Fruit fly (Drosophila melanogaster) whole organism, prepupa: ENCODE measurements around the gene Hmbs.
A peak's percentile ranks its signal among the peaks of the same experiment; 100 is the strongest.

Experiments used
- Blimp-1 ChIP-seq: fragments of 200-800 bp; sonication (Bioruptor generic); optimal IDR thresholded peaks from 3 replicates; lab custom pipeline; 2017; ENCODE audit warnings: missing biosample characterization, missing genetic modification characterization, mild to moderate bottlenecking, moderate library complexity, missing genetic modification reagents
- CG11762 ChIP-seq: fragments of 200-800 bp; sonication (Bioruptor generic); optimal IDR thresholded peaks from 3 replicates; lab custom pipeline; 2016; ENCODE audit warnings: missing biosample characterization, missing genetic modification characterization; ENCODE audit not compliant: insufficient read depth
- CG32006 ChIP-seq: fragments of 200-800 bp; sonication (Bioruptor generic); optimal IDR thresholded peaks from 3 replicates; lab custom pipeline; 2017; ENCODE audit warnings: missing biosample characterization, mild to moderate bottlenecking, missing genetic modification characterization
- CG6808 ChIP-seq: fragments of 200-800 bp; sonication (Bioruptor generic); optimal IDR thresholded peaks from 3 replicates; lab custom pipeline; 2017; ENCODE audit warnings: missing biosample characterization, missing genetic modification characterization, mild to moderate bottlenecking, moderate library complexity, missing genetic modification reagents
- CG6854 ChIP-seq: fragments of 200-800 bp; sonication (Bioruptor generic); optimal IDR thresholded peaks from 2 replicates; lab custom pipeline; 2017; ENCODE audit warnings: missing biosample characterization, mild to moderate bottlenecking, missing genetic modification characterization
- Ets96B ChIP-seq: fragments of 200-800 bp; optimal IDR thresholded peaks from 2 replicates; lab custom pipeline; 2019; ENCODE audit warnings: missing biosample characterization, mild to moderate bottlenecking, missing genetic modification characterization, moderate library complexity
- Gug ChIP-seq: fragments of 200-800 bp; sonication (Bioruptor generic); IDR thresholded peaks from 2 replicates; pipeline ENCODE4 v1.3.6; 2022; ENCODE audit warnings: missing biosample characterization, missing genetic modification characterization
- pdm3 ChIP-seq: fragments of 200-800 bp; sonication (Bioruptor generic); optimal IDR thresholded peaks from 3 replicates; lab custom pipeline; 2016; ENCODE audit warnings: missing biosample characterization, missing genetic modification characterization
- svp ChIP-seq: fragments of 200-800 bp; sonication (Bioruptor generic); peaks from one replicate; lab custom pipeline; 2016; ENCODE audit warnings: missing biosample characterization, missing genetic modification characterization

dm6 chr3L:1305317-1305716, 29.4 kb upstream of the Hmbs start:
- TF ChIP-seq svp (GFP tag; lab: Kevin White, UChicago): peak; percentile 90
- TF ChIP-seq Ets96B: no peak
- TF ChIP-seq CG11762 (GFP tag; lab: Kevin White, UChicago): no peak
- no peak for TF ChIP-seq CG32006 (GFP tag; lab: Kevin White, UChicago)
- no peak for TF ChIP-seq pdm3
- no peak for TF ChIP-seq Blimp-1 (GFP tag; lab: Kevin White, UChicago)
- no peak for TF ChIP-seq CG6854 (GFP tag; lab: Kevin White, UChicago)
- no peak for TF ChIP-seq Gug (GFP tag; lab: Robert Waterston, UW)
- TF ChIP-seq CG6808 (GFP tag; lab: Kevin White, UChicago): no peak
